Worm (Caenorhabditis elegans): ENCODE measurements around the gene swm-1.

swm-1 gene

ce11 chrV:9058627-9059026 is 4.0 kb upstream of the swm-1 start, which contains the start of gene C25E10.11:
Gene C25E10.11, minus strand, starts transcription at chrV:9058727.
- TF ChIP-seq cog-1 (tag; optimal IDR thresholded peaks at IDR 0.05) (no peak), flt-1 (GFP tag; IDR thresholded peaks at IDR 0.05) (no peak), ztf-29 (GFP tag; IDR thresholded peaks at IDR 0.05) (no peak), med-1 (GFP tag; optimal IDR thresholded peaks at IDR 0.05; ENCODE audit: insufficient read depth) (no peak), klf-2 (GFP tag; conservative IDR thresholded peaks at IDR 0.05) (no peak), T22C8.4 (GFP tag; IDR thresholded peaks at IDR 0.05) (no peak), tab-1 (GFP tag; IDR thresholded peaks at IDR 0.05) (no peak), ref-1 (GFP tag; conservative IDR thresholded peaks at IDR 0.05) (no peak), ztf-23 (GFP tag; IDR thresholded peaks at IDR 0.05) (no peak)

ce11 chrV:9056253-9056652 is 1.6 kb upstream of the swm-1 start, which contains the start of gene C25E10.10:
Gene C25E10.10, minus strand, starts transcription at chrV:9056353.
- TF ChIP-seq ref-1 (GFP tag; conservative IDR thresholded peaks at IDR 0.05) (no peak), ztf-23 (GFP tag; IDR thresholded peaks at IDR 0.05) (no peak), med-1 (GFP tag; optimal IDR thresholded peaks at IDR 0.05; ENCODE audit: insufficient read depth) (no peak), klf-2 (GFP tag; conservative IDR thresholded peaks at IDR 0.05) (no peak), flt-1 (GFP tag; IDR thresholded peaks at IDR 0.05) (no peak), cog-1 (tag; optimal IDR thresholded peaks at IDR 0.05) (no peak), T22C8.4 (GFP tag; IDR thresholded peaks at IDR 0.05) (no peak), ztf-29 (GFP tag; IDR thresholded peaks at IDR 0.05) (no peak), tab-1 (GFP tag; IDR thresholded peaks at IDR 0.05) (no peak)

- no peak for TF ChIP-seq klf-2 (GFP tag; conservative IDR thresholded peaks at IDR 0.05)
- TF ChIP-seq T22C8.4 (GFP tag; IDR thresholded peaks at IDR 0.05), result no peak
- no peak for TF ChIP-seq ztf-23 (GFP tag; IDR thresholded peaks at IDR 0.05)
- TF ChIP-seq cog-1 (tag; optimal IDR thresholded peaks at IDR 0.05), result no peak
- no peak for TF ChIP-seq ztf-29 (GFP tag; IDR thresholded peaks at IDR 0.05)
- no peak for TF ChIP-seq tab-1 (GFP tag; IDR thresholded peaks at IDR 0.05)
- no peak for TF ChIP-seq med-1 (GFP tag; optimal IDR thresholded peaks at IDR 0.05; ENCODE audit: insufficient read depth)
- TF ChIP-seq flt-1 (GFP tag; IDR thresholded peaks at IDR 0.05), result no peak
- TF ChIP-seq ref-1 (GFP tag; conservative IDR thresholded peaks at IDR 0.05), result no peak
Observed at ce11 chrV:9055644-9056043, 973 bp upstream of the swm-1 start.

- TF ChIP-seq T22C8.4 (GFP tag; IDR thresholded peaks at IDR 0.05) (no peak), ztf-29 (GFP tag; IDR thresholded peaks at IDR 0.05) (no peak), tab-1 (GFP tag; IDR thresholded peaks at IDR 0.05) (no peak), ref-1 (GFP tag; conservative IDR thresholded peaks at IDR 0.05) (no peak), klf-2 (GFP tag; conservative IDR thresholded peaks at IDR 0.05) (no peak), ztf-23 (GFP tag; IDR thresholded peaks at IDR 0.05) (no peak), med-1 (GFP tag; optimal IDR thresholded peaks at IDR 0.05; ENCODE audit: insufficient read depth) (no peak), flt-1 (GFP tag; IDR thresholded peaks at IDR 0.05) (no peak), cog-1 (tag; optimal IDR thresholded peaks at IDR 0.05) (no peak)
Observed at ce11 chrV:9053969-9054368, 702 bp downstream of the swm-1 start, which contains the start of gene C25E10.8. Gene C25E10.8, minus strand, starts transcription at chrV:9054069.

ce11 chrV:9053235-9053634 is 1.4 kb downstream of the swm-1 start:
- no peak for TF ChIP-seq klf-2 (GFP tag; conservative IDR thresholded peaks at IDR 0.05)
- no peak for TF ChIP-seq ztf-23 (GFP tag; IDR thresholded peaks at IDR 0.05)

ce11 chrV:9051100-9051499 is 3.6 kb downstream of the swm-1 start, which contains the start of gene C25E10.7:
Gene C25E10.7, minus strand, starts transcription at chrV:9051200.
- TF ChIP-seq tab-1 (GFP tag; IDR thresholded peaks at IDR 0.05), result no peak

- TF ChIP-seq tab-1 (GFP tag; IDR thresholded peaks at IDR 0.05) (no peak), flt-1 (GFP tag; IDR thresholded peaks at IDR 0.05) (no peak), ztf-23 (GFP tag; IDR thresholded peaks at IDR 0.05) (no peak), ref-1 (GFP tag; conservative IDR thresholded peaks at IDR 0.05) (no peak), klf-2 (GFP tag; conservative IDR thresholded peaks at IDR 0.05) (no peak), cog-1 (tag; optimal IDR thresholded peaks at IDR 0.05) (no peak), T22C8.4 (GFP tag; IDR thresholded peaks at IDR 0.05) (no peak), med-1 (GFP tag; optimal IDR thresholded peaks at IDR 0.05; ENCODE audit: insufficient read depth) (no peak), ztf-29 (GFP tag; IDR thresholded peaks at IDR 0.05) (no peak)
Observed at ce11 chrV:9049271-9049670, 5.4 kb downstream of the swm-1 start.

ce11 chrV:9047555-9048049 is 7.1 kb downstream of the swm-1 start, which contains the start of gene C25E10.17:
Gene C25E10.17, minus strand, starts transcription at chrV:9047605.
- TF ChIP-seq med-1 (GFP tag; optimal IDR thresholded peaks at IDR 0.05; ENCODE audit: insufficient read depth), result no peak

ce11 chrV:9044871-9045270 is 9.8 kb downstream of the swm-1 start, which contains the start of gene nhr-30:
Gene nhr-30, plus strand, starts transcription at chrV:9045171.
- no peak for TF ChIP-seq flt-1 (GFP tag; IDR thresholded peaks at IDR 0.05)
- TF ChIP-seq ref-1 (GFP tag; conservative IDR thresholded peaks at IDR 0.05), result no peak
- TF ChIP-seq tab-1 (GFP tag; IDR thresholded peaks at IDR 0.05), result no peak
- no peak for TF ChIP-seq ztf-23 (GFP tag; IDR thresholded peaks at IDR 0.05)
- TF ChIP-seq cog-1 (tag; optimal IDR thresholded peaks at IDR 0.05), result no peak

ce11 chrV:9041030-9041429 is 13.6 kb downstream of the swm-1 start, which contains the start of gene cyp-33B1:
Gene cyp-33B1, plus strand, starts transcription at chrV:9041330.
- TF ChIP-seq cog-1 (tag; optimal IDR thresholded peaks at IDR 0.05) (no peak), klf-2 (GFP tag; conservative IDR thresholded peaks at IDR 0.05) (no peak), flt-1 (GFP tag; IDR thresholded peaks at IDR 0.05) (no peak), ztf-29 (GFP tag; IDR thresholded peaks at IDR 0.05) (no peak), T22C8.4 (GFP tag; IDR thresholded peaks at IDR 0.05) (no peak), tab-1 (GFP tag; IDR thresholded peaks at IDR 0.05) (no peak), ref-1 (GFP tag; conservative IDR thresholded peaks at IDR 0.05) (no peak), ztf-23 (GFP tag; IDR thresholded peaks at IDR 0.05) (no peak)

- no peak for TF ChIP-seq ztf-29 (GFP tag; IDR thresholded peaks at IDR 0.05)
- no peak for TF ChIP-seq cog-1 (tag; optimal IDR thresholded peaks at IDR 0.05)
- TF ChIP-seq klf-2 (GFP tag; conservative IDR thresholded peaks at IDR 0.05), result no peak
- no peak for TF ChIP-seq tab-1 (GFP tag; IDR thresholded peaks at IDR 0.05)
- no peak for TF ChIP-seq ztf-23 (GFP tag; IDR thresholded peaks at IDR 0.05)
- no peak for TF ChIP-seq med-1 (GFP tag; optimal IDR thresholded peaks at IDR 0.05; ENCODE audit: insufficient read depth)
- TF ChIP-seq flt-1 (GFP tag; IDR thresholded peaks at IDR 0.05), result no peak
- TF ChIP-seq T22C8.4 (GFP tag; IDR thresholded peaks at IDR 0.05), result no peak
- no peak for TF ChIP-seq ref-1 (GFP tag; conservative IDR thresholded peaks at IDR 0.05)
Observed at ce11 chrV:9035685-9036084, 19.0 kb downstream of the swm-1 start, which contains the start of gene srsx-34. Gene srsx-34, plus strand, starts transcription at chrV:9035985.

All from whole organism, midembryonic.